Fruit fly (Drosophila melanogaster): ENCODE measurements around the gene EMC2A.

The EMC2A gene

dm6 chr3R:16987220-16987923 lies 8.5 kb downstream of the EMC2A start, which contains the start of gene CG18622 (continued):
- no peak for TF ChIP-seq CG10654 (GFP tag; optimal IDR thresholded peaks at IDR 0.05)
- TF ChIP-seq CG12219 (GFP tag; optimal IDR thresholded peaks at IDR 0.05), result no peak
- TF ChIP-seq CG13287 (GFP tag; IDR thresholded peaks at IDR 0.05; ENCODE audit: partially characterized antibody), result peak; percentile 63; the same call in 1 of the 2 replicates
- no peak for TF ChIP-seq pho (GFP tag; optimal IDR thresholded peaks at IDR 0.05)
- no peak for TF ChIP-seq Dfd (GFP tag; optimal IDR thresholded peaks at IDR 0.05)
- no peak for TF ChIP-seq disco-r (GFP tag; optimal IDR thresholded peaks at IDR 0.05)
- no peak for TF ChIP-seq CG18619 (GFP tag; optimal IDR thresholded peaks at IDR 0.05)
- peak; percentile 75 for TF ChIP-seq mirr (GFP tag; optimal IDR thresholded peaks at IDR 0.05)
- TF ChIP-seq CG34224 (GFP tag; IDR thresholded peaks at IDR 0.05; ENCODE audit: partially characterized antibody), result no peak
- peak; percentile 46 for TF ChIP-seq gem (tag; optimal IDR thresholded peaks at IDR 0.05)
- TF ChIP-seq slbo (GFP tag; IDR thresholded peaks at IDR 0.05), result 0 out of 2 replicates have a peak, but pooled peaks have one; percentile 2
- no peak for TF ChIP-seq CG10462 (GFP tag; optimal IDR thresholded peaks at IDR 0.05)
- TF ChIP-seq Atf6 (GFP tag; IDR thresholded peaks at IDR 0.05), result no peak
- TF ChIP-seq sisA (GFP tag; IDR thresholded peaks at IDR 0.05), result no peak
- no peak for TF ChIP-seq CG31365 (tag; optimal IDR thresholded peaks at IDR 0.05)
- no peak for TF ChIP-seq CG33557 (GFP tag; optimal IDR thresholded peaks at IDR 0.05)
- TF ChIP-seq CG14965 (GFP tag; optimal IDR thresholded peaks at IDR 0.05; ENCODE audit: borderline replicate concordance), result no peak
- peak; percentile 96 for TF ChIP-seq CG10543 (GFP tag; optimal IDR thresholded peaks at IDR 0.05)
- TF ChIP-seq CG10209 (GFP tag; optimal IDR thresholded peaks at IDR 0.05), result no peak
- no peak for TF ChIP-seq CG31224 (GFP tag; IDR thresholded peaks at IDR 0.05)
- TF ChIP-seq CG8765 (GFP tag; IDR thresholded peaks at IDR 0.05), result no peak
- TF ChIP-seq CG12155 (GFP tag; optimal IDR thresholded peaks at IDR 0.05), result no peak
- TF ChIP-seq row (GFP tag; IDR thresholded peaks at IDR 0.05), result no peak; the same call in 2 of the 3 replicates
- peak; percentile 56 to 74 for TF ChIP-seq Trl (optimal IDR thresholded peaks at IDR 0.05)
- TF ChIP-seq Trl (GFP tag; optimal IDR thresholded peaks at IDR 0.05), result no peak
- TF ChIP-seq Atf3 (GFP tag; optimal IDR thresholded peaks at IDR 0.05), result no peak
- no peak for TF ChIP-seq CG8290 (GFP tag; optimal IDR thresholded peaks at IDR 0.05)
- peak in 1 of 2 experiments; percentile 49 for TF ChIP-seq CG8290 (tag; optimal IDR thresholded peaks at IDR 0.05)
- TF ChIP-seq CG8924 (tag; optimal IDR thresholded peaks at IDR 0.05), result no peak
- TF ChIP-seq hb (GFP tag; IDR thresholded peaks at IDR 0.05; ENCODE audit: partially characterized antibody), result no peak
- TF ChIP-seq CG14667 (GFP tag; IDR thresholded peaks at IDR 0.05), result no peak
- no peak for TF ChIP-seq Oaz (GFP tag; IDR thresholded peaks at IDR 0.05)
- no peak for TF ChIP-seq Xbp1 (GFP tag; optimal IDR thresholded peaks at IDR 0.05)
- TF ChIP-seq CG17385 (GFP tag; optimal IDR thresholded peaks at IDR 0.05), result no peak
- no peak for TF ChIP-seq Camta (GFP tag; optimal IDR thresholded peaks at IDR 0.05)
- TF ChIP-seq CG9797 (GFP tag; optimal IDR thresholded peaks at IDR 0.05), result no peak
- no peak for TF ChIP-seq CG11398 (GFP tag; optimal IDR thresholded peaks at IDR 0.05)
- no peak for TF ChIP-seq CG18476 (GFP tag; optimal IDR thresholded peaks at IDR 0.05)
- TF ChIP-seq CG4617 (GFP tag; optimal IDR thresholded peaks at IDR 0.05; ENCODE audit: borderline replicate concordance), result no peak
- no peak for TF ChIP-seq tio (GFP tag; optimal IDR thresholded peaks at IDR 0.05)
- no peak for TF ChIP-seq Dek (tag; optimal IDR thresholded peaks at IDR 0.05)
- no peak for TF ChIP-seq Hmx (GFP tag; optimal IDR thresholded peaks at IDR 0.05)
- peak; percentile 76 for TF ChIP-seq Med (GFP tag)
- no peak for TF ChIP-seq slp2 (GFP tag; optimal IDR thresholded peaks at IDR 0.05)
- peak; percentile 24 for TF ChIP-seq CG12659 (GFP tag; optimal IDR thresholded peaks at IDR 0.05)
- TF ChIP-seq Ptx1 (GFP tag; IDR thresholded peaks at IDR 0.05), result no peak
- TF ChIP-seq en (GFP tag; optimal IDR thresholded peaks at IDR 0.05), result no peak
- TF ChIP-seq pnt (GFP tag; optimal IDR thresholded peaks at IDR 0.05), result no peak
- TF ChIP-seq CG2889 (GFP tag; IDR thresholded peaks at IDR 0.05), result no peak
- no peak for TF ChIP-seq CG4820 (GFP tag; optimal IDR thresholded peaks at IDR 0.05)
- no peak for TF ChIP-seq aop (GFP tag; IDR thresholded peaks at IDR 0.05)
